Worm (Caenorhabditis elegans): ENCODE data around the gene die-1.

die-1 gene

DNA sequence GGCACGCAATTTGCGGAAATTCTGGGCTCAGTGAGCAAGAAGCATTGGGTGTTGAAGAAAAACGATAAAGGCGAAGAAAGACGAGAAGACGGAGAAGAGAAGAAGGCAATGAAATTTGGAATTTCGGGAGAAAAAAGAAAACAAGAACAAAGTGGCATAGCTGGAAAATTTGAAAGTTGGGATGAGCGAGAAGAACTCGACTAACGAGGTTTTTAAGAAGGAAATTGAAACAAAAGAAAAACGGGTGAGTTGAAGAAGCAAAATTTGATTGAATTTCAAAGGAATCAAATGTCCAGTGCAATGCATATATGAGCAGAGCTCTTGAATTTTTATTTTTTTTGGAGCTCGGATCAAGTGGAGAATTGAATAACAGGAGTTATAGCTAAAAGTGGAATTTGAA, 46.0 kb downstream of the die-1 start:
- TF ChIP-seq snu-23 (GFP tag; optimal IDR thresholded peaks at IDR 0.05) = no peak
- TF ChIP-seq lin-14 (GFP tag; optimal IDR thresholded peaks at IDR 0.05) = peak; percentile 31
- peak; percentile 82 for TF ChIP-seq fkh-10 (GFP tag; optimal IDR thresholded peaks at IDR 0.05)

DNA sequence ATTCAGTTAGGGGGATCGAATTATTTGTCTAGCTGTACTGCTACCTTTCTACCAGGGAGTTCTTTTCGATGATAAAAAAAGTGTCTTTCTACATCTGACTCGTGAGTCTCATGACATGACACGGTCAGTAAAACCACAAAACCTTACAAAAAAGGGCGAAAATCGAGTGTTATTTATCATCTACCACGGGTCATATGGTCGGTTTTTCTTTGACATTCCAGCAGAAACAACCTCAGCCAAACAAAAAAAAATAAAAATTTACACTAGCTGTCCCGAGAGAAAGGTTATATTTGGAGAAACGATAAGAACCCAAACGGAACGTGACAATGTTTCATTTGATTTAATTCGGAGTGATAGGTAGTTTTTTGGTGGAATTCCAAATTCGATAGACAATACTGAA, 48.0 kb downstream of the die-1 start:
- TF ChIP-seq xbp-1 (tag; optimal IDR thresholded peaks at IDR 0.05) = no peak
- no peak for TF ChIP-seq ztf-11 (tag; optimal IDR thresholded peaks at IDR 0.05)
- TF ChIP-seq snu-23 (GFP tag; optimal IDR thresholded peaks at IDR 0.05) = peak; percentile 43
- peak; percentile 0 for TF ChIP-seq ama-1 (optimal IDR thresholded peaks at IDR 0.05)
- TF ChIP-seq C04F5.9 (tag; optimal IDR thresholded peaks at IDR 0.05) = no peak
- no peak for TF ChIP-seq nhr-237 (tag; optimal IDR thresholded peaks at IDR 0.05)
- TF ChIP-seq sptf-1 (tag; optimal IDR thresholded peaks at IDR 0.05) = no peak
- no peak for TF ChIP-seq unc-86 (tag; optimal IDR thresholded peaks at IDR 0.05)
- no peak for TF ChIP-seq unc-30 (tag; optimal IDR thresholded peaks at IDR 0.05)
- no peak for TF ChIP-seq pag-3 (tag; optimal IDR thresholded peaks at IDR 0.05; ENCODE audit: borderline replicate concordance, insufficient read depth)
- TF ChIP-seq nhr-85 (tag) = peak; percentile 77
- no peak for TF ChIP-seq ets-5 (GFP tag; IDR thresholded peaks at IDR 0.05)
- no peak for TF ChIP-seq hlh-4 (tag; optimal IDR thresholded peaks at IDR 0.05)
- TF ChIP-seq ceh-8 (GFP tag; optimal IDR thresholded peaks at IDR 0.05) = no peak
- TF ChIP-seq nhr-71 (tag; optimal IDR thresholded peaks at IDR 0.05) = peak; percentile 49
- TF ChIP-seq pax-3 (tag; optimal IDR thresholded peaks at IDR 0.05) = no peak
- no peak for TF ChIP-seq aha-1 (tag; optimal IDR thresholded peaks at IDR 0.05)
- TF ChIP-seq mdl-1 (tag; optimal IDR thresholded peaks at IDR 0.05) = peak in 1 of 2 experiments; percentile 60
- TF ChIP-seq nhr-19 (GFP tag; conservative IDR thresholded peaks at IDR 0.05) = no peak
- no peak for TF ChIP-seq nhr-28 (tag; optimal IDR thresholded peaks at IDR 0.05)
- no peak for TF ChIP-seq ceh-63 (GFP tag; optimal IDR thresholded peaks at IDR 0.05)
- TF ChIP-seq isw-1 (GFP tag; IDR thresholded peaks at IDR 0.05) = no peak
- TF ChIP-seq unc-62 (GFP tag; optimal IDR thresholded peaks at IDR 0.05) = no peak
- TF ChIP-seq ztf-4 (tag; optimal IDR thresholded peaks at IDR 0.05) = no peak
- TF ChIP-seq rnt-1 (tag; optimal IDR thresholded peaks at IDR 0.05) = no peak
- no peak for TF ChIP-seq grh-1 (GFP tag; IDR thresholded peaks at IDR 0.05)
- TF ChIP-seq fkh-10 (GFP tag; optimal IDR thresholded peaks at IDR 0.05) = no peak
- TF ChIP-seq ceh-88 (GFP tag; IDR thresholded peaks at IDR 0.05) = no peak
- no peak for TF ChIP-seq nhr-11 (tag; optimal IDR thresholded peaks at IDR 0.05)
- TF ChIP-seq mef-2 (tag; optimal IDR thresholded peaks at IDR 0.05) = no peak
- no peak for TF ChIP-seq swsn-7 (tag; optimal IDR thresholded peaks at IDR 0.05)
- TF ChIP-seq fos-1 (tag; optimal IDR thresholded peaks at IDR 0.05) = no peak
- peak in 2 of 6 experiments; percentile 52 to 60 for TF ChIP-seq elt-3 (tag; optimal IDR thresholded peaks at IDR 0.05)
- TF ChIP-seq ces-1 (GFP tag; optimal IDR thresholded peaks at IDR 0.05) = no peak
- TF ChIP-seq irx-1 (tag; optimal IDR thresholded peaks at IDR 0.05) = no peak
- TF ChIP-seq nhr-76 (tag; optimal IDR thresholded peaks at IDR 0.05) = no peak
- no peak for TF ChIP-seq aly-2 (tag; optimal IDR thresholded peaks at IDR 0.05)
- TF ChIP-seq pqm-1 (tag; optimal IDR thresholded peaks at IDR 0.05) = no peak
- TF ChIP-seq egl-27 (tag; optimal IDR thresholded peaks at IDR 0.05) = no peak
- no peak for TF ChIP-seq tlp-1 (tag; optimal IDR thresholded peaks at IDR 0.05)
- TF ChIP-seq jun-1 (tag; optimal IDR thresholded peaks at IDR 0.05) = no peak
- no peak for TF ChIP-seq dpl-1 (GFP tag; optimal IDR thresholded peaks at IDR 0.05)
- no peak for TF ChIP-seq lin-39 (tag; optimal IDR thresholded peaks at IDR 0.05)
- TF ChIP-seq alr-1 (tag; optimal IDR thresholded peaks at IDR 0.05; ENCODE audit: borderline replicate concordance) = no peak
- no peak for TF ChIP-seq hpl-2 (GFP tag; optimal IDR thresholded peaks at IDR 0.05)
- TF ChIP-seq efl-3 (GFP tag; optimal IDR thresholded peaks at IDR 0.05) = no peak
- TF ChIP-seq skn-1 (tag; optimal IDR thresholded peaks at IDR 0.05) = peak; percentile 29
- TF ChIP-seq dsc-1 (tag; optimal IDR thresholded peaks at IDR 0.05) = no peak
- TF ChIP-seq mep-1 (tag; optimal IDR thresholded peaks at IDR 0.05) = no peak
- TF ChIP-seq lin-35 (GFP tag; optimal IDR thresholded peaks at IDR 0.05) = peak in 1 of 2 experiments; percentile 70
- peak; percentile 45 for TF ChIP-seq tbx-2 (tag; optimal IDR thresholded peaks at IDR 0.05)

Data from whole organism, L1 larva.